Fruit fly (Drosophila melanogaster): ENCODE results near the gene Keap1.

The Keap1 gene

DNA sequence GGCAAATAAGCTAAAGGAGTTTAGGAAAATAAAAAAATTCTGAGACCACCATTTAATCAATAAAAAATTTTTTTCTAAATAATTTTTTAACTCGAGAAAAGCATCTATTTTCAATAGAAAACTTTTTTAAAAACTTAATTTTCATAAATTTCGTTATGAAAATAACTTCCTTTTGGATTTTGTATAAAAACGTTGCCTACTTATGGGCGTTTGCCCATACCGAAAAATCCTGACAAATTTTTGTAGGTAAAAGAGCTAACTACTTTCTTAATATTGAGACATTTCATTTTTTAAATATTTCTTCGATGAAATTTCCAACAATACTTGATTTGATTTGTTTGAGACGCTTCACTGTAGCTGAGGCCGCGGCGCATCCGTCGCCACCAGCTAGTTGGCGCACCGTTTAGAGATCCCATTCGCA lies 19.5 kb downstream of the Keap1 start (continued):
- no peak for TF ChIP-seq CG10543 (GFP tag; optimal IDR thresholded peaks at IDR 0.05)
- peak; percentile 20 for TF ChIP-seq CG33557 (GFP tag; optimal IDR thresholded peaks at IDR 0.05)
- TF ChIP-seq CHES-1-like (GFP tag; optimal IDR thresholded peaks at IDR 0.05) = peak; percentile 19
- peak; percentile 91 for TF ChIP-seq grau (tag; optimal IDR thresholded peaks at IDR 0.05)
- TF ChIP-seq NfI (GFP tag; optimal IDR thresholded peaks at IDR 0.05) = peak; percentile 12
- no peak for TF ChIP-seq her (GFP tag; optimal IDR thresholded peaks at IDR 0.05)
- TF ChIP-seq Ptx1 (GFP tag; IDR thresholded peaks at IDR 0.05) = no peak
- TF ChIP-seq dpn (GFP tag; optimal IDR thresholded peaks at IDR 0.05) = peak; percentile 13 to 49
- TF ChIP-seq CG17829 (tag; optimal IDR thresholded peaks at IDR 0.05) = peak; percentile 52
- TF ChIP-seq CG30403 (GFP tag; optimal IDR thresholded peaks at IDR 0.05) = peak; percentile 73
- peak; percentile 19 for TF ChIP-seq Dek (tag; optimal IDR thresholded peaks at IDR 0.05)
- no peak for TF ChIP-seq CG13894 (tag; optimal IDR thresholded peaks at IDR 0.05)
- no peak for TF ChIP-seq CG10366 (GFP tag; IDR thresholded peaks at IDR 0.05)
- TF ChIP-seq CG10274 (GFP tag; optimal IDR thresholded peaks at IDR 0.05) = peak; percentile 22
- no peak for TF ChIP-seq h (optimal IDR thresholded peaks at IDR 0.05)
- TF ChIP-seq CG5180 (GFP tag; optimal IDR thresholded peaks at IDR 0.05) = peak; percentile 15
- 0 out of 2 replicates have a peak, but pooled peaks have one; percentile 23 for TF ChIP-seq esg (GFP tag; conservative IDR thresholded peaks at IDR 0.05)
- TF ChIP-seq CG9817 (tag; optimal IDR thresholded peaks at IDR 0.05) = peak; percentile 3
- TF ChIP-seq CG15696 (tag; optimal IDR thresholded peaks at IDR 0.05) = peak; percentile 51
- TF ChIP-seq Fer2 (tag; optimal IDR thresholded peaks at IDR 0.05) = peak; percentile 14
- TF ChIP-seq zen (tag; optimal IDR thresholded peaks at IDR 0.05) = no peak
- no peak for TF ChIP-seq lov (optimal IDR thresholded peaks at IDR 0.05)
- TF ChIP-seq lov (GFP tag; IDR thresholded peaks at IDR 0.05) = no peak
- TF ChIP-seq CG13775 (GFP tag; optimal IDR thresholded peaks at IDR 0.05) = peak; percentile 41
- TF ChIP-seq ci (GFP tag; IDR thresholded peaks at IDR 0.05) = 0 out of 3 replicates have a peak, but pooled peaks have one; percentile 7
- TF ChIP-seq CG2875 (GFP tag; optimal IDR thresholded peaks at IDR 0.05) = peak; percentile 33
- no peak for TF ChIP-seq Doc2 (GFP tag; IDR thresholded peaks at IDR 0.05)
- peak; percentile 12 for TF ChIP-seq unpg (GFP tag; optimal IDR thresholded peaks at IDR 0.05)
- TF ChIP-seq grn (GFP tag; optimal IDR thresholded peaks at IDR 0.05) = no peak
- TF ChIP-seq CG16815 (GFP tag; optimal IDR thresholded peaks at IDR 0.05) = peak; percentile 30
- TF ChIP-seq Nf-YB (GFP tag; optimal IDR thresholded peaks at IDR 0.05) = peak; percentile 30
- no peak for TF ChIP-seq peb (GFP tag; IDR thresholded peaks at IDR 0.05)
- peak in 1 of 2 experiments; percentile 21 for TF ChIP-seq Eip74EF (GFP tag; optimal IDR thresholded peaks at IDR 0.05)
- peak; percentile 72 for TF ChIP-seq gem (tag; optimal IDR thresholded peaks at IDR 0.05)
- peak; percentile 94 for TF ChIP-seq sens (GFP tag)
- no peak for TF ChIP-seq C15 (GFP tag; IDR thresholded peaks at IDR 0.05)
- no peak for TF ChIP-seq Elba2 (GFP tag; optimal IDR thresholded peaks at IDR 0.05)
- TF ChIP-seq CG4617 (GFP tag; optimal IDR thresholded peaks at IDR 0.05; ENCODE audit: borderline replicate concordance) = no peak
- no peak for TF ChIP-seq sc (optimal IDR thresholded peaks at IDR 0.05)
- peak; percentile 45 for TF ChIP-seq sc (GFP tag; optimal IDR thresholded peaks at IDR 0.05)
- no peak for TF ChIP-seq CG32532 (GFP tag; IDR thresholded peaks at IDR 0.05)
- peak; percentile 53 for TF ChIP-seq Xbp1 (GFP tag; optimal IDR thresholded peaks at IDR 0.05)
- peak; percentile 46 for TF ChIP-seq CG10654 (GFP tag; optimal IDR thresholded peaks at IDR 0.05)
- peak; percentile 19 for TF ChIP-seq CG7786 (GFP tag; optimal IDR thresholded peaks at IDR 0.05)
- peak; percentile 14; the same call in 1 of the 2 replicates for TF ChIP-seq H2.0 (GFP tag; IDR thresholded peaks at IDR 0.05)
- peak; percentile 5 for TF ChIP-seq fd3F (GFP tag; optimal IDR thresholded peaks at IDR 0.05)
- TF ChIP-seq pzg (GFP tag; optimal IDR thresholded peaks at IDR 0.05) = no peak
- peak; percentile 1 for TF ChIP-seq Spps (tag; optimal IDR thresholded peaks at IDR 0.05)
- peak in 1 of 3 experiments; percentile 53 for TF ChIP-seq lola (GFP tag; optimal IDR thresholded peaks at IDR 0.05)
- peak; percentile 43 for TF ChIP-seq CG9609 (GFP tag; optimal IDR thresholded peaks at IDR 0.05)
- TF ChIP-seq ewg (GFP tag; optimal IDR thresholded peaks at IDR 0.05) = peak; percentile 21

All from whole organism, embryonic.